Fruit fly (Drosophila melanogaster): ENCODE results near the gene Bre1.

DNA sequence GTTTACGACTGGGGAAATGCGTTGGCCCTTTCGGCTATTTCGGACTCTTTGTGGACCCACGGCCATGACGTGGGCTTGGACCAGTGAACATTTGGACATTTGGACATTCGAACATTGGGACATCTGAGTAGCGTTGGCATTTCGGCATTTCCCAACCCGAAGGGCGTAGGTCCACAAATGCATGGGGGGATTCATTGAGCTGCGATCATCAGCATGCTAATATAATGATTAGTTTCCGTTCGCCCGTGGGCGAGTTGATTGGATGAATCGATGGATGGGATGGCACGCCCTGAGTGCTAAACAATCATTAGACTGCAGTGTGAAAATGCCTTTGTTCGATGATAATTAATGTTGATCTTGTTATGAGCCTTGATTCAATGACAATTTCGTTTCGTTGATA is 6.5 kb downstream of the Bre1 start:
- TF ChIP-seq psq (optimal IDR thresholded peaks at IDR 0.05) (no peak), h (optimal IDR thresholded peaks at IDR 0.05) (no peak), Sin3A (optimal IDR thresholded peaks at IDR 0.05) (no peak), insv (optimal IDR thresholded peaks at IDR 0.05) (no peak)
